ENCODE assay signal across 2 worm cellular contexts in genomic region chrV:16160087-16160486, ce11.
A peak's percentile ranks its signal among the peaks of the same experiment; 100 is the strongest.
TF ChIP-seq lines count a peak whose summit lies in the region.

No protein-coding gene starts in this region.

TF ChIP-seq in whole organism, L2 larva, 48 proteins besides CTCF, POLR2A, EP300 and RAD21 (continued from another document):
- TF ChIP-seq unc-55 (GFP tag; optimal IDR thresholded peaks at IDR 0.05; lab: Kevin White, UChicago) (peak; percentile 56), ztf-11 (tag; optimal IDR thresholded peaks at IDR 0.05; lab: Kevin White, UChicago) (no peak), ama-1 (optimal IDR thresholded peaks at IDR 0.05; lab: Kevin White, UChicago) (no peak), sma-9 (GFP tag; optimal IDR thresholded peaks at IDR 0.05; lab: Kevin White, UChicago) (no peak), sma-9 (tag; optimal IDR thresholded peaks at IDR 0.05; lab: Kevin White, UChicago) (no peak), mdl-1 (tag; optimal IDR thresholded peaks at IDR 0.05; lab: Kevin White, UChicago) (no peak), sem-4 (tag; optimal IDR thresholded peaks at IDR 0.05; lab: Kevin White, UChicago) (no peak)

TF ChIP-seq in whole organism, L4 larva, 104 proteins besides CTCF, POLR2A, EP300 and RAD21 (continued from another document):
- TF ChIP-seq lin-1 (GFP tag; IDR thresholded peaks at IDR 0.05; lab: Robert Waterston, UW), result no peak
- no peak for TF ChIP-seq F37D6.2 (tag; optimal IDR thresholded peaks at IDR 0.05; lab: Kevin White, UChicago)
- TF ChIP-seq T26A8.4 (GFP tag; IDR thresholded peaks at IDR 0.05; lab: Robert Waterston, UW), result no peak
- TF ChIP-seq lir-3 (tag; optimal IDR thresholded peaks at IDR 0.05; lab: Kevin White, UChicago), result no peak
- no peak for TF ChIP-seq saeg-2 (GFP tag; IDR thresholded peaks at IDR 0.05; lab: Robert Waterston, UW)
- TF ChIP-seq fos-1 (tag; optimal IDR thresholded peaks at IDR 0.05; lab: Kevin White, UChicago), result no peak
- no peak for TF ChIP-seq attf-4 (tag; optimal IDR thresholded peaks at IDR 0.05; lab: Kevin White, UChicago)
- TF ChIP-seq ama-1 (optimal IDR thresholded peaks at IDR 0.05; lab: Kevin White, UChicago), result no peak
- TF ChIP-seq Y75B8A.6 (GFP tag; IDR thresholded peaks at IDR 0.05; lab: Robert Waterston, UW), result no peak
- TF ChIP-seq nhr-41 (GFP tag; IDR thresholded peaks at IDR 0.05; lab: Robert Waterston, UW), result no peak
- TF ChIP-seq aha-1 (tag; lab: Kevin White, UChicago), result peak; percentile 46
- no peak for TF ChIP-seq nhr-76 (tag; optimal IDR thresholded peaks at IDR 0.05; lab: Kevin White, UChicago)
- TF ChIP-seq daf-16 (GFP tag; optimal IDR thresholded peaks at IDR 0.05; lab: Kevin White, UChicago), result no peak
- peak; percentile 73 for TF ChIP-seq daf-16 (tag; optimal IDR thresholded peaks at IDR 0.05; lab: Kevin White, UChicago)
- TF ChIP-seq vab-7 (GFP tag; IDR thresholded peaks at IDR 0.05; lab: Robert Waterston, UW), result no peak
- TF ChIP-seq lin-38 (GFP tag; IDR thresholded peaks at IDR 0.05; lab: Robert Waterston, UW), result no peak
- no peak for TF ChIP-seq skn-1 (tag; optimal IDR thresholded peaks at IDR 0.05; lab: Kevin White, UChicago)
- TF ChIP-seq spr-3 (GFP tag; optimal IDR thresholded peaks at IDR 0.05; lab: Kevin White, UChicago), result no peak
- TF ChIP-seq nhr-42 (GFP tag; IDR thresholded peaks at IDR 0.05; lab: Robert Waterston, UW), result no peak
- TF ChIP-seq nhr-28 (tag; optimal IDR thresholded peaks at IDR 0.05; lab: Kevin White, UChicago), result peak; percentile 37
- TF ChIP-seq nhr-111 (GFP tag; optimal IDR thresholded peaks at IDR 0.05; lab: Kevin White, UChicago), result no peak
- no peak for TF ChIP-seq unc-62 (GFP tag; optimal IDR thresholded peaks at IDR 0.05 in 1 of 2; lab: Kevin White, UChicago)
- no peak for TF ChIP-seq unc-62 (tag; optimal IDR thresholded peaks at IDR 0.05; lab: Kevin White, UChicago)
- no peak for TF ChIP-seq fkh-10 (GFP tag; optimal IDR thresholded peaks at IDR 0.05; lab: Kevin White, UChicago)
- no peak for TF ChIP-seq jun-1 (tag; optimal IDR thresholded peaks at IDR 0.05; lab: Kevin White, UChicago)
- no peak for TF ChIP-seq F10B5.3 (tag; optimal IDR thresholded peaks at IDR 0.05; lab: Kevin White, UChicago)
- TF ChIP-seq lin-13 (GFP tag; optimal IDR thresholded peaks at IDR 0.05; lab: Kevin White, UChicago), result no peak
- TF ChIP-seq F49E8.2 (tag; optimal IDR thresholded peaks at IDR 0.05; lab: Kevin White, UChicago; ENCODE audit: borderline replicate concordance), result no peak
- TF ChIP-seq hlh-30 (tag; optimal IDR thresholded peaks at IDR 0.05; lab: Kevin White, UChicago; ENCODE audit: insufficient read depth), result no peak
- TF ChIP-seq pha-4 (GFP tag; IDR thresholded peaks at IDR 0.05; lab: Robert Waterston, UW), result no peak
- TF ChIP-seq pha-4 (tag; optimal IDR thresholded peaks at IDR 0.05; lab: Kevin White, UChicago), result peak; percentile 19
- TF ChIP-seq nhr-77 (tag; optimal IDR thresholded peaks at IDR 0.05; lab: Kevin White, UChicago), result peak; percentile 47
